Worm (Caenorhabditis elegans) whole organism, L4 larva: ENCODE measurements around the gene cutl-17.

Experiments used
- F26F4.8 ChIP-seq: fragments of 200-800 bp; sonication (Bioruptor generic); conservative IDR thresholded peaks from 2 replicates; pipeline ENCODE4 v1.3.6; 2022; ENCODE audit warnings: missing genetic modification characterization, missing compliant biosample characterization
- R02D3.7 ChIP-seq: fragments of 150-350 bp; sonication (generic microtip); optimal IDR thresholded peaks from 3 replicates; lab custom pipeline; 2014; ENCODE audit warnings: missing biosample characterization, missing genetic modification characterization
- Y5F2A.4 ChIP-seq: fragments of 200-800 bp; sonication (Bioruptor generic); optimal IDR thresholded peaks from 2 replicates; lab custom pipeline; 2018; ENCODE audit warnings: mild to moderate bottlenecking, missing genetic modification characterization, missing compliant biosample characterization
- aha-1 ChIP-seq: fragments of 150-350 bp; peaks from one replicate; lab custom pipeline; 2014; ENCODE audit warnings: missing biosample characterization, missing genetic modification characterization
- ama-1 ChIP-seq: fragments of 150-350 bp; optimal IDR thresholded peaks from 2 replicates; lab custom pipeline; 2014; ENCODE audit warnings: inconsistent platforms, mixed read lengths
- ceh-20 ChIP-seq: fragments of 200-800 bp; sonication (Bioruptor generic); IDR thresholded peaks from 2 replicates; pipeline ENCODE4 v1.3.6; 2022; ENCODE audit warnings: missing genetic modification reagents, missing genetic modification characterization, missing compliant biosample characterization
- ceh-28 ChIP-seq: fragments of 150-350 bp; optimal IDR thresholded peaks from 2 replicates; lab custom pipeline; 2014; ENCODE audit warnings: missing biosample characterization, missing genetic modification reagents, missing genetic modification characterization
- ceh-62 ChIP-seq: sonication (generic microtip); optimal IDR thresholded peaks from 2 replicates; lab custom pipeline; 2017; ENCODE audit warnings: missing biosample characterization, missing genetic modification characterization
- ceh-82 ChIP-seq: sonication (generic microtip); optimal IDR thresholded peaks from 2 replicates; lab custom pipeline; 2017; ENCODE audit warnings: missing biosample characterization, missing genetic modification characterization
- ces-1 ChIP-seq: fragments of 150-350 bp; sonication (generic microtip); optimal IDR thresholded peaks from 4 replicates; lab custom pipeline; 2014; ENCODE audit warnings: missing biosample characterization, missing genetic modification reagents, missing genetic modification characterization
- ctbp-1 ChIP-seq: fragments of 200-800 bp; sonication (Bioruptor generic); IDR thresholded peaks from 2 replicates; pipeline ENCODE4 v1.3.6; 2022; ENCODE audit warnings: missing genetic modification reagents, missing genetic modification characterization, missing compliant biosample characterization
- daf-12 ChIP-seq: fragments of 150-350 bp; optimal IDR thresholded peaks from 2 replicates; lab custom pipeline; 2014; ENCODE audit warnings: missing biosample characterization, missing genetic modification reagents, missing genetic modification characterization
- daf-16 ChIP-seq, 3 experiments: sonication (generic microtip); optimal IDR thresholded peaks; 2 replicates each; lab custom pipeline; 2016 to 2017; ENCODE audit warnings: missing genetic modification characterization in 3 of 3, missing genetic modification reagents in 3 of 3, mild to moderate bottlenecking in 2 of 3, missing compliant biosample characterization in 2 of 3, missing biosample characterization in 1 of 3, moderate library complexity in 1 of 3
- dmd-6 ChIP-seq: fragments of 200-800 bp; sonication (Bioruptor generic); IDR thresholded peaks from 2 replicates; pipeline ENCODE4 v1.3.6; 2022; ENCODE audit warnings: missing genetic modification reagents, missing genetic modification characterization, missing compliant biosample characterization
- dpl-1 ChIP-seq: fragments of 150-350 bp; optimal IDR thresholded peaks from 2 replicates; lab custom pipeline; 2014; ENCODE audit warnings: missing biosample characterization, missing genetic modification reagents, missing genetic modification characterization
- dve-1 ChIP-seq: sonication (generic microtip); optimal IDR thresholded peaks from 2 replicates; lab custom pipeline; 2017; ENCODE audit warnings: antibody characterized with exemption, mild to moderate bottlenecking, missing genetic modification characterization, missing compliant biosample characterization; ENCODE audit not compliant: insufficient read depth
- egl-43 ChIP-seq: fragments of 200-800 bp; sonication (Bioruptor generic); IDR thresholded peaks from 2 replicates; pipeline ENCODE4 v1.3.6; 2022; ENCODE audit warnings: missing genetic modification reagents, missing genetic modification characterization, missing compliant biosample characterization
- fkh-10 ChIP-seq: fragments of 150-350 bp; optimal IDR thresholded peaks from 2 replicates; lab custom pipeline; 2014; ENCODE audit warnings: missing biosample characterization, missing genetic modification reagents, missing genetic modification characterization
- lin-1 ChIP-seq: fragments of 200-800 bp; sonication (Bioruptor generic); IDR thresholded peaks from 2 replicates; pipeline ENCODE4 v1.3.6; 2022; ENCODE audit warnings: missing genetic modification reagents, missing genetic modification characterization, missing compliant biosample characterization
- lin-13 ChIP-seq: fragments of 150-350 bp; optimal IDR thresholded peaks from 2 replicates; lab custom pipeline; 2014; ENCODE audit warnings: missing biosample characterization, missing genetic modification reagents, missing genetic modification characterization
- lin-15B ChIP-seq: fragments of 150-350 bp; sonication (generic microtip); optimal IDR thresholded peaks from 3 replicates; lab custom pipeline; 2014; ENCODE audit warnings: missing biosample characterization, missing genetic modification characterization
- lsy-2 ChIP-seq, 2 experiments: fragments of 150-350 bp in 1 of 2; sonication (generic microtip) in 1 of 2; optimal IDR thresholded peaks; 2 replicates each; lab custom pipeline; 2014 to 2017; ENCODE audit warnings: missing biosample characterization in 2 of 2, missing genetic modification characterization in 2 of 2
- mxl-2 ChIP-seq: fragments of 200-800 bp; sonication (Bioruptor generic); conservative IDR thresholded peaks from 2 replicates; pipeline ENCODE4 v1.3.6; 2022; ENCODE audit warnings: missing genetic modification reagents, missing genetic modification characterization, missing compliant biosample characterization
- nhr-102 ChIP-seq: sonication (generic microtip); optimal IDR thresholded peaks from 2 replicates; lab custom pipeline; 2016; ENCODE audit warnings: mild to moderate bottlenecking, missing genetic modification characterization, moderate library complexity, missing compliant biosample characterization
- nhr-28 ChIP-seq: fragments of 150-350 bp; optimal IDR thresholded peaks from 2 replicates; lab custom pipeline; 2014; ENCODE audit warnings: missing biosample characterization, missing genetic modification characterization
- nhr-41 ChIP-seq: fragments of 200-800 bp; sonication (Bioruptor generic); IDR thresholded peaks from 2 replicates; pipeline ENCODE4 v1.3.6; 2022; ENCODE audit warnings: missing genetic modification reagents, missing genetic modification characterization, missing compliant biosample characterization
- php-3 ChIP-seq: fragments of 200-800 bp; sonication (Bioruptor generic); IDR thresholded peaks from 2 replicates; pipeline ENCODE4 v1.3.6; 2022; ENCODE audit warnings: missing genetic modification reagents, missing genetic modification characterization, missing compliant biosample characterization
- pqm-1 ChIP-seq: sonication (generic microtip); optimal IDR thresholded peaks from 2 replicates; lab custom pipeline; 2017; ENCODE audit warnings: missing biosample characterization, missing genetic modification characterization
- sdz-12 ChIP-seq: fragments of 200-800 bp; sonication (Bioruptor generic); optimal IDR thresholded peaks from 2 replicates; lab custom pipeline; 2018; ENCODE audit warnings: mild to moderate bottlenecking, missing genetic modification characterization, missing compliant biosample characterization
- spr-1 ChIP-seq: sonication (generic microtip); optimal IDR thresholded peaks from 2 replicates; lab custom pipeline; 2016; ENCODE audit warnings: mild to moderate bottlenecking, missing genetic modification characterization, missing compliant biosample characterization
- spr-3 ChIP-seq: fragments of 200-800 bp; sonication (Bioruptor generic); optimal IDR thresholded peaks from 2 replicates; lab custom pipeline; 2018; ENCODE audit warnings: mild to moderate bottlenecking, missing genetic modification characterization, missing compliant biosample characterization

cutl-17 gene

ce11 chrIV:9403761-9404420 is 53.4 kb downstream of the cutl-17 start (continued):
- no peak for TF ChIP-seq F26F4.8
- TF ChIP-seq egl-43, result no peak
- TF ChIP-seq ceh-28, result peak; percentile 75
- TF ChIP-seq spr-3, result no peak
- TF ChIP-seq spr-1 (tag; lab: Kevin White, UChicago), result no peak
- TF ChIP-seq nhr-41 (GFP tag; lab: Robert Waterston, UW), result no peak
- peak; percentile 79 for TF ChIP-seq dpl-1 (GFP tag; lab: Kevin White, UChicago)

DNA sequence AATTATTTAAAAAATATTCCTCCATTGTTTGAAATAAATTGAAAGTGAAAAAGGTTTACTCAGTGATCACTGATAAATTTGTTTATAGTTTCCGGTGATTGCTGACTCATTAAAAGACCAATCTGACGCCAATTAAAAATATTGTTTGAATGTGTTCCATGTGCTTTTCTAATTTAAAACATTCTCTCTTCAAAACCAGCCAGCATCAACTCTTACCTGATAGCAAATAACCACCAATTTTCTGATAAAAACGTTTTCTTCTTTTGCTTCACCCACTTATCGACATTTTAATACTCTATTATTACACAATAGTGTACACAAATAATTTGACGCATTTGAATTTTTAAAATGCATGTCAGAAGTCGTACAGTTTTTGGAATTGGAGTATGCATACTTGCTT is 55.6 kb downstream of the cutl-17 start, which contains the start of gene F56D5.6:
Gene F56D5.6 (plus strand): TSS at position 208 of the 400 bp plus-strand sequence.
- TF ChIP-seq ctbp-1 (GFP tag; lab: Robert Waterston, UW), result no peak
- 0 out of 2 replicates have a peak, but pooled peaks have one; percentile 27 for TF ChIP-seq lin-1 (GFP tag; lab: Robert Waterston, UW)
- TF ChIP-seq nhr-102 (tag; lab: Kevin White, UChicago), result no peak
- TF ChIP-seq spr-3, result no peak
- TF ChIP-seq Y5F2A.4 (GFP tag; lab: Kevin White, UChicago), result no peak
- no peak for TF ChIP-seq nhr-41 (GFP tag; lab: Robert Waterston, UW)
- no peak for TF ChIP-seq lin-13 (GFP tag; lab: Kevin White, UChicago)
- TF ChIP-seq php-3, result 0 out of 2 replicates have a peak, but pooled peaks have one; percentile 31
- no peak for TF ChIP-seq ceh-82
- no peak for TF ChIP-seq daf-16 (GFP tag; optimal IDR thresholded peaks at IDR 0.05; lab: Kevin White, UChicago)
- peak; percentile 88 for TF ChIP-seq daf-16 (tag; optimal IDR thresholded peaks at IDR 0.05; lab: Kevin White, UChicago)
- TF ChIP-seq ces-1, result no peak
- TF ChIP-seq ceh-20 (GFP tag; lab: Robert Waterston, UW), result no peak
- TF ChIP-seq R02D3.7, result no peak
- peak; percentile 78 for TF ChIP-seq nhr-28 (tag; lab: Kevin White, UChicago)
- TF ChIP-seq ama-1 (lab: Kevin White, UChicago), result no peak
- no peak for TF ChIP-seq lin-15B (tag; lab: Kevin White, UChicago)
- TF ChIP-seq sdz-12 (GFP tag; lab: Kevin White, UChicago), result no peak
- TF ChIP-seq pqm-1, result peak; percentile 68
- no peak for TF ChIP-seq fkh-10 (GFP tag; lab: Kevin White, UChicago)
- TF ChIP-seq dve-1, result peak; percentile 71
- TF ChIP-seq lsy-2 (tag; optimal IDR thresholded peaks at IDR 0.05; lab: Kevin White, UChicago), result no peak
- TF ChIP-seq dmd-6 (GFP tag; lab: Robert Waterston, UW), result peak; percentile 14; the same call in 1 of the 2 replicates
- no peak for TF ChIP-seq ceh-62 (tag; lab: Kevin White, UChicago)
- no peak for TF ChIP-seq mxl-2 (GFP tag; lab: Robert Waterston, UW)
- peak; percentile 58 for TF ChIP-seq aha-1 (tag; lab: Kevin White, UChicago)
- no peak for TF ChIP-seq daf-12 (tag; lab: Kevin White, UChicago)
